Worm (Caenorhabditis elegans): ENCODE measurements around the gene Y38F1A.1.

The Y38F1A.1 gene

ce11 chrII:12994009-12994788 is 39.6 kb upstream of the Y38F1A.1 start:
- TF ChIP-seq mep-1 (tag; optimal IDR thresholded peaks at IDR 0.05), result no peak
- no peak for TF ChIP-seq elt-3 (tag; optimal IDR thresholded peaks at IDR 0.05)
- no peak for TF ChIP-seq blmp-1 (tag; optimal IDR thresholded peaks at IDR 0.05)
- no peak for TF ChIP-seq flh-1 (GFP tag; optimal IDR thresholded peaks at IDR 0.05)
- no peak for TF ChIP-seq ceh-39 (tag; optimal IDR thresholded peaks at IDR 0.05)
- TF ChIP-seq elt-1 (tag; optimal IDR thresholded peaks at IDR 0.05; ENCODE audit: borderline replicate concordance, insufficient read depth), result no peak
- no peak for TF ChIP-seq unc-120 (tag; optimal IDR thresholded peaks at IDR 0.05; ENCODE audit: poor library complexity, severe bottlenecking)

DNA sequence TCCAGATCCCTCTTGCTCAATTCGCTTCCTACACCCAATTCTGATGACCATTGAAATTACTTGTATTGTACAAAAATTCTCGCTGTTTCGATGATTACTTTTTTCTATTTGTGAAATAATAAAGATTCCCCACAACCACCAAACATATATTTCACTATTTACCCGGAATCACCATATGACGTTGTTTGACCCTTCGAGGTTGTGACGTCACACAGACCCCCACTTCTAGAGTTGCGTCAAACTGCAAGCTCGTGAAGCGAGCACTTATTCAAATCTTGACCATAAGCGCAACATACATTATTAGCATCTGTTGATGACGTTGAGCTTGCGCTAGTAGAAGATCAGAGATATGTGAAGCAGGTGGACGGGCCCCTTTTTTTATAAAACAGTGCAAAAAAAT is 38.4 kb upstream of the Y38F1A.1 start:
- no peak for TF ChIP-seq unc-62 (GFP tag; optimal IDR thresholded peaks at IDR 0.05)
- no peak for TF ChIP-seq mab-5 (tag; optimal IDR thresholded peaks at IDR 0.05)
- TF ChIP-seq nhr-237 (tag; optimal IDR thresholded peaks at IDR 0.05), result no peak
- TF ChIP-seq ceh-43 (GFP tag; optimal IDR thresholded peaks at IDR 0.05), result no peak
- TF ChIP-seq zip-8 (tag; optimal IDR thresholded peaks at IDR 0.05), result peak; percentile 93
- no peak for TF ChIP-seq sptf-1 (tag; optimal IDR thresholded peaks at IDR 0.05)
- no peak for TF ChIP-seq ham-2 (GFP tag; optimal IDR thresholded peaks at IDR 0.05)
- no peak for TF ChIP-seq blmp-1 (tag; optimal IDR thresholded peaks at IDR 0.05)
- TF ChIP-seq cnd-1 (tag; optimal IDR thresholded peaks at IDR 0.05), result peak; percentile 36
- no peak for TF ChIP-seq nhr-28 (tag; optimal IDR thresholded peaks at IDR 0.05)
- no peak for TF ChIP-seq nhr-76 (tag; optimal IDR thresholded peaks at IDR 0.05)
- TF ChIP-seq sem-2 (GFP tag; optimal IDR thresholded peaks at IDR 0.05), result no peak
- TF ChIP-seq elt-1 (tag; optimal IDR thresholded peaks at IDR 0.05; ENCODE audit: borderline replicate concordance, insufficient read depth), result no peak
- TF ChIP-seq flh-1 (GFP tag; optimal IDR thresholded peaks at IDR 0.05), result no peak
- peak; percentile 72 for TF ChIP-seq nhr-2 (tag; optimal IDR thresholded peaks at IDR 0.05)

ce11 chrII:12992193-12992592 is 37.6 kb upstream of the Y38F1A.1 start:
- no peak for TF ChIP-seq mep-1 (tag; optimal IDR thresholded peaks at IDR 0.05)
- TF ChIP-seq unc-39 (tag; optimal IDR thresholded peaks at IDR 0.05), result no peak
- TF ChIP-seq pha-4 (tag; optimal IDR thresholded peaks at IDR 0.05), result no peak
- TF ChIP-seq nhr-76 (tag; optimal IDR thresholded peaks at IDR 0.05), result no peak
- TF ChIP-seq blmp-1 (tag; optimal IDR thresholded peaks at IDR 0.05), result no peak
- TF ChIP-seq elt-1 (tag; optimal IDR thresholded peaks at IDR 0.05; ENCODE audit: borderline replicate concordance, insufficient read depth), result no peak
- no peak for TF ChIP-seq ceh-43 (GFP tag; optimal IDR thresholded peaks at IDR 0.05)
- TF ChIP-seq unc-62 (GFP tag; optimal IDR thresholded peaks at IDR 0.05), result no peak
- TF ChIP-seq bed-3 (GFP tag; optimal IDR thresholded peaks at IDR 0.05), result no peak
- no peak for TF ChIP-seq flh-1 (GFP tag; optimal IDR thresholded peaks at IDR 0.05)
- TF ChIP-seq cnd-1 (tag; optimal IDR thresholded peaks at IDR 0.05), result no peak
- no peak for TF ChIP-seq elt-3 (tag; optimal IDR thresholded peaks at IDR 0.05)
- TF ChIP-seq nhr-12 (tag; optimal IDR thresholded peaks at IDR 0.05), result no peak

ce11 chrII:12991594-12991993 is 37.0 kb upstream of the Y38F1A.1 start:
- TF ChIP-seq mab-5 (tag; optimal IDR thresholded peaks at IDR 0.05) (no peak), sem-2 (GFP tag; optimal IDR thresholded peaks at IDR 0.05) (no peak), elt-1 (tag; optimal IDR thresholded peaks at IDR 0.05; ENCODE audit: borderline replicate concordance, insufficient read depth) (peak; percentile 3), ceh-83 (GFP tag; optimal IDR thresholded peaks at IDR 0.05) (no peak), blmp-1 (tag; optimal IDR thresholded peaks at IDR 0.05) (no peak)

DNA sequence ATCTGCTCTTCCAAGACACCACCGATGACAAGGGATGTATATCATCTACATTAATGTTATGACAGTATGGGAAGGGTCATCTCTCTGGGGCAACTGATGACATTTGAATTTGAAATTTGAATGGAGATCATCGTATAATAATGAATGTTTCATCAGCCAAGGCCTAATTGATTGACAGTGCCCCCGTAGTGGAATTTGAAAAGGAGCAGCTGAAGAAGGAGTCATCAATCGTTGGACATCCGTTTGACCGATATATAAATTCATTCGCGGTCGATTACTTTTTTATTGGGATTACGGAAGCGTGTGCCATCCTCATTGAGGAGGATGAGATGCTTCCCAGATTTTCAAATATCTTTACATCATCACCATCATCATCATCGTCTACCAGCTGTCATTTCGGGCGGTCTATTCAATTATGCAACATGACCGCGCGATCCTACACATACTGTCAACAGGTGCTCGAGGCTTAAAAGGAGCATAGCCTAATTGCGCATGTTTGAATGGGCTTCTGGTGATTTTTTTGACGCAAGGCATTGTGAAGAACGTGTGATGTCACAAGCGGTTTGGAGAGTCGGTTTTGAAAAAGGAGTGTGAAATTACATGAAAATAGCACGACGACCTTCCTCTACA is 36.5 kb upstream of the Y38F1A.1 start:
- TF ChIP-seq zip-8 (tag; optimal IDR thresholded peaks at IDR 0.05) (peak; percentile 32), drap-1 (GFP tag; optimal IDR thresholded peaks at IDR 0.05) (no peak), lin-32 (GFP tag; optimal IDR thresholded peaks at IDR 0.05) (peak; percentile 96), unc-120 (tag; optimal IDR thresholded peaks at IDR 0.05; ENCODE audit: poor library complexity, severe bottlenecking) (no peak), nhr-2 (tag; optimal IDR thresholded peaks at IDR 0.05) (peak; percentile 74), cnd-1 (tag; optimal IDR thresholded peaks at IDR 0.05) (peak; percentile 61), hlh-1 (tag; optimal IDR thresholded peaks at IDR 0.05) (peak; percentile 2), ztf-11 (tag; optimal IDR thresholded peaks at IDR 0.05) (peak; percentile 19), elt-3 (tag; optimal IDR thresholded peaks at IDR 0.05) (no peak)
